Fruit fly (Drosophila melanogaster): ENCODE measurements around the gene CG31446.

dm6 chr3R:15644733-15645132 lies 48.2 kb upstream of the CG31446 start:
- TF ChIP-seq CG8478 (optimal IDR thresholded peaks at IDR 0.05) (no peak), CTCF (optimal IDR thresholded peaks at IDR 0.05) (no peak)
